Fruit fly (Drosophila melanogaster): ENCODE data around the gene CheB93a.
A peak's percentile ranks its signal among the peaks of the same experiment; 100 is the strongest.

CheB93a gene

dm6 chr3R:21365262-21365661 is 42.0 kb upstream of the CheB93a start (continued):
- TF ChIP-seq NfI (GFP tag; optimal IDR thresholded peaks at IDR 0.05) (peak; percentile 96), dm (GFP tag; optimal IDR thresholded peaks at IDR 0.05) (peak; percentile 92), eve (GFP tag; optimal IDR thresholded peaks at IDR 0.05) (no peak), Xrp1 (GFP tag; IDR thresholded peaks at IDR 0.05) (peak; percentile 93), CG15269 (tag; optimal IDR thresholded peaks at IDR 0.05) (peak; percentile 96), CG13296 (GFP tag; optimal IDR thresholded peaks at IDR 0.05) (peak; percentile 96), CG6683 (GFP tag; optimal IDR thresholded peaks at IDR 0.05) (peak; percentile 81), exex (tag; optimal IDR thresholded peaks at IDR 0.05) (no peak), Med (GFP tag) (peak; percentile 98), ERR (GFP tag; optimal IDR thresholded peaks at IDR 0.05) (peak; percentile 81), Rfx (GFP tag; IDR thresholded peaks at IDR 0.05) (peak; percentile 96), pho (GFP tag; optimal IDR thresholded peaks at IDR 0.05) (peak; percentile 96), CG10462 (GFP tag; optimal IDR thresholded peaks at IDR 0.05) (peak; percentile 92), CG10267 (tag; optimal IDR thresholded peaks at IDR 0.05) (peak; percentile 94), mld (GFP tag; IDR thresholded peaks at IDR 0.05; ENCODE audit: partially characterized antibody) (no peak), CrebB (tag; optimal IDR thresholded peaks at IDR 0.05) (peak; percentile 89), CG14050 (GFP tag; IDR thresholded peaks at IDR 0.05) (peak; percentile 83), CG10147 (GFP tag; optimal IDR thresholded peaks at IDR 0.05) (peak; percentile 93), Adf1 (GFP tag; IDR thresholded peaks at IDR 0.05) (peak; percentile 74), NC2β (GFP tag; optimal IDR thresholded peaks at IDR 0.05) (peak; percentile 88), Bdp1 (GFP tag; optimal IDR thresholded peaks at IDR 0.05) (peak; percentile 86), schlank (tag; optimal IDR thresholded peaks at IDR 0.05) (peak; percentile 90), CG4730 (GFP tag; IDR thresholded peaks at IDR 0.05) (peak; percentile 92), twi (tag; optimal IDR thresholded peaks at IDR 0.05) (peak; percentile 94), chm (GFP tag; IDR thresholded peaks at IDR 0.05) (no peak), zf30C (GFP tag; optimal IDR thresholded peaks at IDR 0.05) (peak; percentile 54), sqz (GFP tag; optimal IDR thresholded peaks at IDR 0.05) (peak; percentile 87), ac (GFP tag; optimal IDR thresholded peaks at IDR 0.05) (peak; percentile 56), Ets97D (GFP tag; optimal IDR thresholded peaks at IDR 0.05) (peak; percentile 87), Sry-δ (GFP tag; optimal IDR thresholded peaks at IDR 0.05) (peak; percentile 70), ato (GFP tag; IDR thresholded peaks at IDR 0.05; ENCODE audit: partially characterized antibody) (no peak), unpg (GFP tag; optimal IDR thresholded peaks at IDR 0.05) (peak; percentile 94), Ravus (GFP tag; IDR thresholded peaks at IDR 0.05) (peak; percentile 75), fd102C (GFP tag; optimal IDR thresholded peaks at IDR 0.05) (no peak), Fer1 (GFP tag; optimal IDR thresholded peaks at IDR 0.05) (peak; percentile 94), vfl (GFP tag; optimal IDR thresholded peaks at IDR 0.05) (peak; percentile 92), Nf-YA (GFP tag; IDR thresholded peaks at IDR 0.05) (peak; percentile 83), fu2 (GFP tag; optimal IDR thresholded peaks at IDR 0.05) (peak; percentile 92), CG1602 (GFP tag; optimal IDR thresholded peaks at IDR 0.05) (peak; percentile 96), CG31365 (tag; optimal IDR thresholded peaks at IDR 0.05) (peak; percentile 59), CG4617 (GFP tag; optimal IDR thresholded peaks at IDR 0.05; ENCODE audit: borderline replicate concordance) (peak; percentile 98), CG12236 (GFP tag; optimal IDR thresholded peaks at IDR 0.05) (peak; percentile 89), br (optimal IDR thresholded peaks at IDR 0.05) (no peak), CG7987 (GFP tag; optimal IDR thresholded peaks at IDR 0.05) (peak; percentile 84), CG15479 (GFP tag; optimal IDR thresholded peaks at IDR 0.05) (peak; percentile 41), CG2712 (tag; optimal IDR thresholded peaks at IDR 0.05) (peak; percentile 97), cas (GFP tag; IDR thresholded peaks at IDR 0.05) (peak; percentile 82), al (GFP tag; IDR thresholded peaks at IDR 0.05) (peak; percentile 94), grau (tag; optimal IDR thresholded peaks at IDR 0.05) (peak; percentile 100), CG12155 (GFP tag; optimal IDR thresholded peaks at IDR 0.05) (peak; percentile 96), Spps (tag; optimal IDR thresholded peaks at IDR 0.05) (peak; percentile 68), CG3847 (GFP tag; IDR thresholded peaks at IDR 0.05) (peak; percentile 98)
